Worm (Caenorhabditis elegans) whole organism, young adult: ENCODE data around the gene nhr-268.

ENCODE experiments used
- F10E7.11 ChIP-seq: sonication (generic microtip); optimal IDR thresholded peaks from 2 replicates; lab custom pipeline; 2017; ENCODE audit warnings: mild to moderate bottlenecking, missing genetic modification characterization, moderate library complexity, missing compliant biosample characterization
- F22D6.2 ChIP-seq: sonication (generic microtip); optimal IDR thresholded peaks from 2 replicates; lab custom pipeline; 2016; ENCODE audit warnings: mild to moderate bottlenecking, missing genetic modification characterization, missing compliant biosample characterization
- F52B5.7 ChIP-seq: sonication (generic microtip); optimal IDR thresholded peaks from 2 replicates; lab custom pipeline; 2016; ENCODE audit warnings: mild to moderate bottlenecking, missing genetic modification characterization, missing compliant biosample characterization
- K11D2.4 ChIP-seq: fragments of 200-800 bp; sonication (Bioruptor generic); IDR thresholded peaks from 2 replicates; pipeline ENCODE4 v1.3.6; 2022; ENCODE audit warnings: missing genetic modification reagents, missing genetic modification characterization, missing compliant biosample characterization
- T07F8.4 ChIP-seq: sonication (generic microtip); optimal IDR thresholded peaks from 2 replicates; lab custom pipeline; 2016; ENCODE audit warnings: mild to moderate bottlenecking, missing genetic modification characterization, moderate library complexity, missing compliant biosample characterization
- ZK185.1 ChIP-seq: sonication (generic microtip); optimal IDR thresholded peaks from 2 replicates; lab custom pipeline; 2016; ENCODE audit warnings: mild to moderate bottlenecking, missing genetic modification characterization, missing compliant biosample characterization; ENCODE audit not compliant: poor library complexity, severe bottlenecking
- akir-1 ChIP-seq: fragments of 200-800 bp; sonication (Bioruptor generic); optimal IDR thresholded peaks from 2 replicates; lab custom pipeline; 2018; ENCODE audit warnings: mild to moderate bottlenecking, missing genetic modification characterization, moderate library complexity, missing compliant biosample characterization
- ama-1 ChIP-seq, 3 experiments: fragments of 150-350 bp in 1 of 3; sonication (generic microtip) in 2 of 3; optimal IDR thresholded peaks; 2 replicates each; lab custom pipeline; 2014 to 2018; ENCODE audit warnings: missing biosample characterization in 2 of 3, missing genetic modification characterization in 2 of 3, missing genetic modification reagents in 2 of 3
- aptf-2 ChIP-seq: fragments of 200-800 bp; sonication (Bioruptor generic); conservative IDR thresholded peaks from 2 replicates; pipeline ENCODE4 v1.3.6; 2022; ENCODE audit warnings: missing genetic modification reagents, missing genetic modification characterization, missing compliant biosample characterization
- attf-5 ChIP-seq: fragments of 200-800 bp; sonication (Bioruptor generic); optimal IDR thresholded peaks from 2 replicates; lab custom pipeline; 2018; ENCODE audit warnings: mild to moderate bottlenecking, missing genetic modification characterization, missing compliant biosample characterization
- cebp-1 ChIP-seq, 2 experiments: fragments of 200-800 bp in 1 of 2; sonication (Bioruptor generic) in 1 of 2; sonication (generic microtip) in 1 of 2; IDR thresholded peaks in 1 of 2; optimal IDR thresholded peaks in 1 of 2; 2 replicates each; pipeline versions ENCODE4 v1.3.6 to Lab custom; 2017 to 2022; ENCODE audit warnings: missing compliant biosample characterization in 2 of 2, missing genetic modification characterization in 2 of 2, mild to moderate bottlenecking in 1 of 2, missing genetic modification reagents in 1 of 2, moderate library complexity in 1 of 2
- dox-1 ChIP-seq: fragments of 200-800 bp; sonication (Bioruptor generic); IDR thresholded peaks from 2 replicates; pipeline ENCODE4 v1.3.6; 2022; ENCODE audit warnings: missing genetic modification reagents, missing genetic modification characterization, missing compliant biosample characterization
- dpff-1 ChIP-seq: sonication (generic microtip); optimal IDR thresholded peaks from 2 replicates; lab custom pipeline; 2017; ENCODE audit warnings: mild to moderate bottlenecking, missing genetic modification characterization, missing compliant biosample characterization
- egrh-3 ChIP-seq: fragments of 200-800 bp; sonication (Bioruptor generic); IDR thresholded peaks from 2 replicates; pipeline ENCODE4 v1.3.6; 2022; ENCODE audit warnings: missing genetic modification reagents, missing genetic modification characterization, missing compliant biosample characterization
- hmg-1.2 ChIP-seq: fragments of 200-800 bp; sonication (Bioruptor generic); IDR thresholded peaks from 2 replicates; pipeline ENCODE4 v1.3.6; 2022; ENCODE audit warnings: missing genetic modification reagents, missing genetic modification characterization, missing compliant biosample characterization
- hsf-1 ChIP-seq: fragments of 200-800 bp; sonication (Bioruptor generic); IDR thresholded peaks from 2 replicates; pipeline ENCODE4 v1.3.6; 2022; ENCODE audit warnings: missing genetic modification reagents, missing genetic modification characterization, missing compliant biosample characterization
- lin-40 ChIP-seq: sonication (generic microtip); optimal IDR thresholded peaks from 2 replicates; lab custom pipeline; 2016; ENCODE audit warnings: missing genetic modification characterization, mild to moderate bottlenecking, missing compliant biosample characterization, missing genotype, missing genetic modification reagents
- lin-54 ChIP-seq: fragments of 200-800 bp; sonication (Bioruptor generic); optimal IDR thresholded peaks from 2 replicates; lab custom pipeline; 2018; ENCODE audit warnings: mild to moderate bottlenecking, missing genetic modification characterization, missing compliant biosample characterization
- madf-6 ChIP-seq: fragments of 200-800 bp; sonication (Bioruptor generic); IDR thresholded peaks from 2 replicates; pipeline ENCODE4 v1.3.6; 2022; ENCODE audit warnings: missing genetic modification reagents, missing genetic modification characterization, missing compliant biosample characterization
- mel-28 ChIP-seq: sonication (generic microtip); optimal IDR thresholded peaks from 2 replicates; lab custom pipeline; 2016; ENCODE audit warnings: borderline replicate concordance, mild to moderate bottlenecking, missing genetic modification characterization, missing compliant biosample characterization
- nfya-2 ChIP-seq: fragments of 200-800 bp; sonication (Bioruptor generic); IDR thresholded peaks from 2 replicates; pipeline ENCODE4 v1.3.6; 2022; ENCODE audit warnings: missing genetic modification reagents, missing genetic modification characterization, missing compliant biosample characterization
- nfyb-1 ChIP-seq: fragments of 200-800 bp; sonication (Bioruptor generic); IDR thresholded peaks from 2 replicates; pipeline ENCODE4 v1.3.6; 2022; ENCODE audit warnings: missing genetic modification reagents, missing genetic modification characterization, missing compliant biosample characterization
- nhr-27 ChIP-seq: fragments of 200-800 bp; sonication (Bioruptor generic); optimal IDR thresholded peaks from 2 replicates; lab custom pipeline; 2018; ENCODE audit warnings: mild to moderate bottlenecking, missing genetic modification characterization, moderate library complexity, missing compliant biosample characterization
- nhr-80 ChIP-seq: sonication (generic microtip); optimal IDR thresholded peaks from 2 replicates; lab custom pipeline; 2016; ENCODE audit warnings: missing genetic modification characterization, missing compliant biosample characterization
- rpc-1 ChIP-seq, 2 experiments: fragments of 150-350 bp in 1 of 2; sonication (generic microtip) in 1 of 2; optimal IDR thresholded peaks; 2 replicates each; lab custom pipeline; 2014 to 2018; ENCODE audit warnings: missing biosample characterization in 1 of 2, missing genetic modification characterization in 1 of 2, missing genetic modification reagents in 1 of 2, missing genotype in 1 of 2
- zfh-2 ChIP-seq: fragments of 200-800 bp; sonication (Bioruptor generic); conservative IDR thresholded peaks from 2 replicates; pipeline ENCODE4 v1.3.6; 2022; ENCODE audit warnings: missing genetic modification reagents, missing genetic modification characterization, missing compliant biosample characterization
- ztf-26 ChIP-seq: sonication (generic microtip); optimal IDR thresholded peaks from 2 replicates; lab custom pipeline; 2017; ENCODE audit warnings: missing genetic modification characterization, missing compliant biosample characterization
- ztf-28 ChIP-seq: fragments of 200-800 bp; sonication (Bioruptor generic); IDR thresholded peaks from 2 replicates; pipeline ENCODE4 v1.3.6; 2022; ENCODE audit warnings: missing genetic modification reagents, missing genetic modification characterization, missing compliant biosample characterization

The nhr-268 gene

DNA sequence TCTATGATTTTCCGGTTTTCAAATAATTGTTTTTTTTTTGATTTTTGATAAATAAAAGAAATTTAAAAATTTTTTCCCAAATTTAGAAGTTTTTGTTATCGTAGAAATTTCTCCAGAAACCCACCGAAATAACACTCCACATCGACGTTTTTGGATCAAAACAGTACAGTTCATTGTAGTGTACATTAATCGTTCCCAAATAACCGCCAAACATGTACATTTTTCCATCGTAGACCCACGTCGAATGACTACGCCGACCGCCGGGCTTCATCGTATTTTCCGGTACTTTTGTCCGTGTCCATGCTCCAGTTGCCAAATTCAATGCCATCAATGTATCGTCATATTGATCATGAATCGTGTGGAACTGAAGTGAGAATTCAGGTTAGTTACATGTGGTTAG lies 35.9 kb upstream of the nhr-268 start, which contains the start of gene F53E4.2:
F53E4.2 (plus strand) TSS at position 301 of the 400 bp plus-strand sequence.
- no peak for TF ChIP-seq nhr-27
- no peak for TF ChIP-seq T07F8.4 (tag; lab: Kevin White, UChicago)
- no peak for TF ChIP-seq dpff-1 (tag; lab: Kevin White, UChicago)
- no peak for TF ChIP-seq rpc-1 (optimal IDR thresholded peaks at IDR 0.05; lab: Kevin White, UChicago)
- no peak for TF ChIP-seq rpc-1 (tag; optimal IDR thresholded peaks at IDR 0.05; lab: Kevin White, UChicago)

ce11 chrV:15658262-15659060 lies 31.6 kb upstream of the nhr-268 start:
- TF ChIP-seq nhr-80 (peak; percentile 3), hmg-1.2 (GFP tag; lab: Robert Waterston, UW) (no peak)
- TF ChIP-seq, all 124 proteins: peak for 1

ce11 chrV:15661003-15661402 lies 29.0 kb upstream of the nhr-268 start:
- TF ChIP-seq madf-6 (GFP tag; lab: Robert Waterston, UW), result no peak
- peak; percentile 46 for TF ChIP-seq ztf-26
- TF ChIP-seq ZK185.1, result peak; percentile 10
- no peak for TF ChIP-seq akir-1 (GFP tag; lab: Kevin White, UChicago)
- peak; percentile 25 for TF ChIP-seq lin-40 (tag; lab: Kevin White, UChicago)

DNA sequence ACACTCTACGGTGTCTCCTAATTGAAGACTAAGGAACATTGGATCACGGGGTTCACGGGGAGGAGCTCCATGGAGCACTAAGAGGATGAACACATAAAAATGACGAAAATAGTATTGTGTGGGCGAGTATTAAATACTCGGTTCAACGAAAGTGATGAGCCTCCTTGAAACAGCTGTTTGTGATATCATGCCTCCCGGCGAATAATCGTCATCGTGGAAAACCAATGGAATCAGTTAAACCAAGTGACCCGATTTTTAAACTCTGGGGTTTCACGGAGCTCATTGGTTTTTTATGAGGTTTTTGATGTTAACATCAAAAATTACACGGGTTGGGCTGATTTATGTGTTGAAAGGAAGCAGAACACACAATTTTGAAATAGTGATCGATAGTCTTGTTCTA lies 28.5 kb upstream of the nhr-268 start:
- no peak for TF ChIP-seq zfh-2 (GFP tag; lab: Robert Waterston, UW)
- TF ChIP-seq K11D2.4 (GFP tag; lab: Robert Waterston, UW), result no peak
- no peak for TF ChIP-seq nfya-2 (GFP tag; lab: Robert Waterston, UW)
- no peak for TF ChIP-seq F22D6.2 (tag; lab: Kevin White, UChicago)
- TF ChIP-seq hsf-1 (GFP tag; lab: Robert Waterston, UW), result no peak
- no peak for TF ChIP-seq lin-54
- no peak for TF ChIP-seq aptf-2 (GFP tag; lab: Robert Waterston, UW)
- TF ChIP-seq egrh-3 (GFP tag; lab: Robert Waterston, UW), result no peak
- TF ChIP-seq mel-28 (tag; lab: Kevin White, UChicago), result no peak

- 0 out of 2 replicates have a peak, but pooled peaks have one; percentile 26 for TF ChIP-seq dox-1 (GFP tag; lab: Robert Waterston, UW)
- no peak for TF ChIP-seq F52B5.7
- no peak for TF ChIP-seq cebp-1 (GFP tag; IDR thresholded peaks at IDR 0.05; lab: Robert Waterston, UW)
- TF ChIP-seq cebp-1 (tag; optimal IDR thresholded peaks at IDR 0.05; lab: Kevin White, UChicago), result peak; percentile 70
- peak; percentile 45 for TF ChIP-seq nhr-80
- TF ChIP-seq hmg-1.2 (GFP tag; lab: Robert Waterston, UW), result peak; percentile 40; the same call in 1 of the 2 replicates
- TF ChIP-seq ama-1 (optimal IDR thresholded peaks at IDR 0.05; lab: Kevin White, UChicago), result no peak
- TF ChIP-seq ama-1 (GFP tag; optimal IDR thresholded peaks at IDR 0.05; lab: Kevin White, UChicago), result no peak
- no peak for TF ChIP-seq ztf-28 (GFP tag; lab: Robert Waterston, UW)
- TF ChIP-seq F10E7.11, result no peak
- TF ChIP-seq attf-5, result peak; percentile 33
- no peak for TF ChIP-seq nfyb-1 (GFP tag; lab: Robert Waterston, UW)
Observed at ce11 chrV:15664053-15664661, 25.9 kb upstream of the nhr-268 start.
